Worm (Caenorhabditis elegans) whole organism, L1 larva: ENCODE data around the gene T20D3.14.

Source experiments
- C04F5.9 ChIP-seq: sonication (generic microtip); optimal IDR thresholded peaks from 2 replicates; lab custom pipeline; 2016; ENCODE audit warnings: missing genetic modification characterization, missing compliant biosample characterization
- C34B4.2 ChIP-seq: sonication (generic microtip); optimal IDR thresholded peaks from 2 replicates; lab custom pipeline; 2017; ENCODE audit warnings: mild to moderate bottlenecking, missing genetic modification characterization, missing compliant biosample characterization
- Y116A8C.19 ChIP-seq: sonication (generic microtip); optimal IDR thresholded peaks from 2 replicates; lab custom pipeline; 2016; ENCODE audit warnings: missing compliant biosample characterization, missing genetic modification characterization, borderline replicate concordance
- alr-1 ChIP-seq: fragments of 200-800 bp; sonication (Bioruptor generic); optimal IDR thresholded peaks from 2 replicates; lab custom pipeline; 2018; ENCODE audit warnings: borderline replicate concordance, mild to moderate bottlenecking, missing genetic modification characterization, missing compliant biosample characterization
- aly-2 ChIP-seq: fragments of 150-350 bp; optimal IDR thresholded peaks from 2 replicates; lab custom pipeline; 2014; ENCODE audit warnings: missing biosample characterization, missing genetic modification characterization
- ama-1 ChIP-seq: fragments of 150-350 bp; optimal IDR thresholded peaks from 2 replicates; lab custom pipeline; 2014
- blmp-1 ChIP-seq: fragments of 150-350 bp; optimal IDR thresholded peaks from 2 replicates; lab custom pipeline; 2014; ENCODE audit warnings: missing biosample characterization, missing genetic modification characterization
- ceh-63 ChIP-seq: fragments of 200-800 bp; sonication (Bioruptor generic); optimal IDR thresholded peaks from 2 replicates; lab custom pipeline; 2018; ENCODE audit warnings: mild to moderate bottlenecking, missing genetic modification characterization, missing compliant biosample characterization
- ceh-82 ChIP-seq, 3 experiments: fragments of 150-350 bp in 1 of 3; sonication (generic microtip) in 2 of 3; optimal IDR thresholded peaks; 2 replicates each; lab custom pipeline; 2014 to 2017; ENCODE audit warnings: missing biosample characterization in 3 of 3, missing genetic modification characterization in 3 of 3
- ceh-90 ChIP-seq: sonication (generic microtip); optimal IDR thresholded peaks from 2 replicates; lab custom pipeline; 2016; ENCODE audit warnings: missing genetic modification characterization, missing compliant biosample characterization
- ces-1 ChIP-seq: fragments of 150-350 bp; optimal IDR thresholded peaks from 2 replicates; lab custom pipeline; 2014; ENCODE audit warnings: missing biosample characterization, missing genetic modification reagents, missing genetic modification characterization
- dsc-1 ChIP-seq: sonication (generic microtip); optimal IDR thresholded peaks from 2 replicates; lab custom pipeline; 2016; ENCODE audit warnings: mild to moderate bottlenecking, missing genetic modification characterization, missing compliant biosample characterization
- efl-1 ChIP-seq, 4 experiments: fragments of 150-350 bp; optimal IDR thresholded peaks in 3 of 4; peaks in 1 of 4; 1 replicate in 1 of 4; 2 replicates in 3 of 4; lab custom pipeline; 2014; ENCODE audit warnings: missing biosample characterization in 2 of 4, missing genetic modification characterization in 2 of 4, missing genetic modification reagents in 2 of 4
- egl-13 ChIP-seq: sonication (generic microtip); optimal IDR thresholded peaks from 2 replicates; lab custom pipeline; 2016; ENCODE audit warnings: missing genotype, missing genetic modification reagents, missing genetic modification characterization, missing compliant biosample characterization
- elt-2 ChIP-seq: sonication (generic microtip); optimal IDR thresholded peaks from 2 replicates; lab custom pipeline; 2016; ENCODE audit warnings: missing genetic modification characterization, mild to moderate bottlenecking, inconsistent platforms, missing compliant biosample characterization, missing genetic modification reagents
- elt-3 ChIP-seq, 6 experiments: fragments of 150-350 bp in 1 of 6; sonication (generic microtip); optimal IDR thresholded peaks; 2 replicates each; lab custom pipeline; 2017 to 2018; ENCODE audit warnings: missing biosample characterization in 6 of 6, missing genetic modification characterization in 6 of 6, inconsistent platforms in 1 of 6
- ets-5 ChIP-seq: fragments of 200-800 bp; sonication (Bioruptor generic); IDR thresholded peaks from 2 replicates; pipeline ENCODE4 v1.3.6; 2022; ENCODE audit warnings: missing genetic modification characterization, missing compliant biosample characterization
- fkh-10 ChIP-seq: sonication (generic microtip); optimal IDR thresholded peaks from 2 replicates; lab custom pipeline; 2017; ENCODE audit warnings: missing biosample characterization, missing genetic modification reagents, missing genetic modification characterization
- fkh-8 ChIP-seq: sonication (generic microtip); optimal IDR thresholded peaks from 2 replicates; lab custom pipeline; 2016; ENCODE audit warnings: mild to moderate bottlenecking, missing genetic modification characterization, missing compliant biosample characterization
- fos-1 ChIP-seq: fragments of 150-350 bp; optimal IDR thresholded peaks from 2 replicates; lab custom pipeline; 2014; ENCODE audit warnings: missing biosample characterization, missing genetic modification characterization
- grh-1 ChIP-seq: fragments of 200-800 bp; sonication (Bioruptor generic); IDR thresholded peaks from 2 replicates; pipeline ENCODE4 v1.3.6; 2022; ENCODE audit warnings: missing genetic modification reagents, missing genetic modification characterization, missing compliant biosample characterization
- hpl-2 ChIP-seq: fragments of 150-350 bp; optimal IDR thresholded peaks from 2 replicates; lab custom pipeline; 2014; ENCODE audit warnings: missing biosample characterization, missing genetic modification reagents, missing genetic modification characterization
- isw-1 ChIP-seq: fragments of 200-800 bp; sonication (Bioruptor generic); IDR thresholded peaks from 2 replicates; pipeline ENCODE4 v1.3.6; 2022; ENCODE audit warnings: missing genetic modification characterization, missing compliant biosample characterization
- jun-1 ChIP-seq: fragments of 150-350 bp; optimal IDR thresholded peaks from 2 replicates; lab custom pipeline; 2014; ENCODE audit warnings: missing biosample characterization, missing genetic modification reagents, missing genetic modification characterization
- lin-13 ChIP-seq: fragments of 150-350 bp; optimal IDR thresholded peaks from 2 replicates; lab custom pipeline; 2014; ENCODE audit warnings: missing biosample characterization, missing genetic modification reagents, missing genetic modification characterization
- lir-3 ChIP-seq: sonication (generic microtip); optimal IDR thresholded peaks from 2 replicates; lab custom pipeline; 2016; ENCODE audit warnings: mild to moderate bottlenecking, missing genetic modification characterization, moderate library complexity, missing compliant biosample characterization; ENCODE audit not compliant: poor library complexity
- mdl-1 ChIP-seq, 2 experiments: fragments of 150-350 bp; optimal IDR thresholded peaks; 2 replicates each; lab custom pipeline; 2014 to 2017; ENCODE audit warnings: missing biosample characterization in 2 of 2, missing genetic modification characterization in 2 of 2, inconsistent platforms in 1 of 2
- nhr-12 ChIP-seq: sonication (generic microtip); optimal IDR thresholded peaks from 2 replicates; lab custom pipeline; 2017; ENCODE audit warnings: missing biosample characterization, missing genetic modification characterization
- nhr-19 ChIP-seq: fragments of 200-800 bp; sonication (Bioruptor generic); conservative IDR thresholded peaks from 2 replicates; pipeline ENCODE4 v1.3.6; 2022; ENCODE audit warnings: missing genetic modification characterization, missing compliant biosample characterization
- nhr-20 ChIP-seq: sonication (generic microtip); optimal IDR thresholded peaks from 2 replicates; lab custom pipeline; 2016; ENCODE audit warnings: mild to moderate bottlenecking, missing genetic modification characterization, missing compliant biosample characterization
- nhr-237 ChIP-seq: fragments of 150-350 bp; optimal IDR thresholded peaks from 2 replicates; lab custom pipeline; 2014; ENCODE audit warnings: missing biosample characterization, missing genetic modification characterization
- nhr-47 ChIP-seq: sonication (generic microtip); optimal IDR thresholded peaks from 2 replicates; lab custom pipeline; 2016; ENCODE audit warnings: mild to moderate bottlenecking, missing genetic modification characterization, moderate library complexity, missing compliant biosample characterization
- nhr-84 ChIP-seq: sonication (generic microtip); optimal IDR thresholded peaks from 2 replicates; lab custom pipeline; 2017; ENCODE audit warnings: missing biosample characterization, missing genetic modification characterization
- nhr-90 ChIP-seq: sonication (generic microtip); optimal IDR thresholded peaks from 2 replicates; lab custom pipeline; 2016; ENCODE audit warnings: mild to moderate bottlenecking, missing genetic modification characterization, missing compliant biosample characterization; ENCODE audit not compliant: poor library complexity
- pax-3 ChIP-seq: fragments of 200-800 bp; sonication (Bioruptor generic); optimal IDR thresholded peaks from 2 replicates; lab custom pipeline; 2018; ENCODE audit warnings: mild to moderate bottlenecking, missing genetic modification characterization, moderate library complexity, missing compliant biosample characterization
- pqm-1 ChIP-seq: sonication (generic microtip); optimal IDR thresholded peaks from 3 replicates; lab custom pipeline; 2017; ENCODE audit warnings: missing biosample characterization, missing genetic modification characterization
- rnt-1 ChIP-seq: sonication (generic microtip); optimal IDR thresholded peaks from 2 replicates; lab custom pipeline; 2016; ENCODE audit warnings: mild to moderate bottlenecking, missing genetic modification characterization, moderate library complexity, missing compliant biosample characterization
- skn-1 ChIP-seq: fragments of 150-350 bp; optimal IDR thresholded peaks from 2 replicates; lab custom pipeline; 2014; ENCODE audit warnings: missing biosample characterization, missing genetic modification characterization
- sox-4 ChIP-seq: sonication (generic microtip); optimal IDR thresholded peaks from 2 replicates; lab custom pipeline; 2016; ENCODE audit warnings: missing genetic modification characterization, missing compliant biosample characterization
- sup-37 ChIP-seq: fragments of 200-800 bp; sonication (Bioruptor generic); optimal IDR thresholded peaks from 2 replicates; lab custom pipeline; 2018; ENCODE audit warnings: mild to moderate bottlenecking, missing genetic modification characterization, missing compliant biosample characterization
- unc-30 ChIP-seq: sonication (generic microtip); optimal IDR thresholded peaks from 2 replicates; lab custom pipeline; 2017; ENCODE audit warnings: missing biosample characterization, missing genetic modification characterization
- unc-62 ChIP-seq: fragments of 150-350 bp; optimal IDR thresholded peaks from 2 replicates; lab custom pipeline; 2014; ENCODE audit warnings: missing biosample characterization, missing genetic modification reagents, missing genetic modification characterization
- zag-1 ChIP-seq: fragments of 150-350 bp; optimal IDR thresholded peaks from 2 replicates; lab custom pipeline; 2014; ENCODE audit warnings: missing biosample characterization, missing genetic modification characterization

The T20D3.14 gene

DNA sequence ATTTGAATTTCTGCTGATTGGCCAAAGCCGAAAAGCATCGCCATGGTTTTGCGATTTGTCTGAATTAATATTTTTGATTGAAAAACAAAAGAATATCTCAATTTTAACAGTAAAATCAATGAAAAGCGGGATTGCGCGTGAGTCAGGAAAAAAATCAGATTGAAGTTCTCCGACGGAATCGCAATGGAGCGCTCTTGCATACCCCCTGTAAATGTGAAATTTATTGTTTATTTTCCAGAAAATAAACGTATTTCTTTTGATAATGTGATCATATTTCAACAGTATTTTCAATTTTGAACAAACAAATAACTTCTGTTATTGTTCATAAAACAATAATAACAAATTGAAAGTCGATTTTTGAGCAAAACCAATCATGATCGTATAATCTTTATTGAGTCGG, 5.9 kb upstream of the T20D3.14 start, which contains the start of gene vps-26 (continued):
- TF ChIP-seq fkh-8 (no peak), elt-3 (tag; optimal IDR thresholded peaks at IDR 0.05; lab: Kevin White, UChicago) (no peak), fos-1 (tag; lab: Kevin White, UChicago) (no peak), ets-5 (GFP tag; lab: Robert Waterston, UW) (no peak), mdl-1 (tag; optimal IDR thresholded peaks at IDR 0.05; lab: Kevin White, UChicago) (peak in 1 of 2 experiments; percentile 7), ces-1 (GFP tag; lab: Kevin White, UChicago) (no peak), sox-4 (tag; lab: Kevin White, UChicago) (no peak), nhr-84 (no peak), sup-37 (GFP tag; lab: Kevin White, UChicago) (no peak), unc-62 (GFP tag; lab: Kevin White, UChicago) (no peak), fkh-10 (GFP tag; lab: Kevin White, UChicago) (no peak), unc-30 (tag; lab: Kevin White, UChicago) (no peak), nhr-237 (tag; lab: Kevin White, UChicago) (no peak)

DNA sequence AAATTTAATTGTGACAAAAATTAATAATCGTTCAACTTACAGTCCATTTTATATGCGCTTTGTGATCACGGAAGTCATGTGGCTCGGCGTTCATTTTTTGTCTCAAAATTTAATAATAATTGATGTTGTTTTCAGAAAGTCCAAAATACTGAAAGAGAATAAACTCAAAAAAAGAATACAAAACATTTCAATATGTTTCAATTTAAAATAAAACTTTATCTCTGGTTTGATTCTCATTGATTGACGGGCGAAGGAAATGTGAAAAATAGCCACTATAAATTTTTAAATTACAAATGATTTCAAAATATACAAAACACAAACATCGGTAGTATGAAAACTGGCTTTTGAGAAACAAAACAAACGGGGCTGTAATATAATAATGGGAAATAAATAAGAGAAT, 3.5 kb upstream of the T20D3.14 start, which contains the start of gene T20D3.6:
T20D3.6 (minus strand) TSS at position 101 of the 400 bp plus-strand sequence.
- TF ChIP-seq hpl-2 (GFP tag; lab: Kevin White, UChicago) (no peak), alr-1 (tag; lab: Kevin White, UChicago) (no peak), blmp-1 (tag; lab: Kevin White, UChicago) (no peak), isw-1 (no peak), nhr-19 (no peak), nhr-20 (tag; lab: Kevin White, UChicago) (no peak), nhr-47 (no peak), nhr-237 (tag; lab: Kevin White, UChicago) (no peak), ama-1 (no peak), lin-13 (no peak), lir-3 (tag; lab: Kevin White, UChicago) (no peak), ceh-63 (no peak)

DNA sequence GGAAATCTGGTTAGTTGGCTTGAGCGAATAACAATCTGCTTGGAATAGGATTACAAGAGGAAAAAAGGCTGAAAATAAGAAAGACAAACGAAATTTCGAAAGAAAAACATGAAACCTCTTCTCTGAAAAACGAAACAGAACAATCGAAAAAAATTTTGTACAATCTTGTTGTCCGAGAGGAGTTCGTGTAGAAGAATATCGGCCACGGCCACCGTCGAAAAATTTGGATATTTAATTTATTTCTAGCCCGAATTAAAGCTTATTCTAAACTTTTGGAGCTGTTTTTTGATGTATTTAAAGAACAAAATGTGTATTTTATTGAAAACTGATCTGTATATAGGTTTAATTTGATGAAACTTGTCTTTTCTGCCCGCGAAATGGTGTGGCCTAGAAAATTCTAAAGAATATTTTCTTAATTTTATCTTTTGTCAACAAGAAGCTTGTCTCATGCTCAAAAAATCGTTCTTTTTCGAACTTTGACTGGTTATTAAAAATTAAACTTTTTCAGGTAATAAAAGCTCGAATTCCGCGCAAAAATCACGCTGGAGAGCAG, 905 bp upstream of the T20D3.14 start, which contains the start of gene T20D3.5:
T20D3.5 (plus strand) TSS at position 503 of the 553 bp plus-strand sequence.
- no peak for TF ChIP-seq ceh-90 (tag; lab: Kevin White, UChicago)
- no peak for TF ChIP-seq egl-13 (tag; lab: Kevin White, UChicago)
- no peak for TF ChIP-seq pqm-1 (tag; lab: Kevin White, UChicago)
- TF ChIP-seq rnt-1, result peak; percentile 13

DNA sequence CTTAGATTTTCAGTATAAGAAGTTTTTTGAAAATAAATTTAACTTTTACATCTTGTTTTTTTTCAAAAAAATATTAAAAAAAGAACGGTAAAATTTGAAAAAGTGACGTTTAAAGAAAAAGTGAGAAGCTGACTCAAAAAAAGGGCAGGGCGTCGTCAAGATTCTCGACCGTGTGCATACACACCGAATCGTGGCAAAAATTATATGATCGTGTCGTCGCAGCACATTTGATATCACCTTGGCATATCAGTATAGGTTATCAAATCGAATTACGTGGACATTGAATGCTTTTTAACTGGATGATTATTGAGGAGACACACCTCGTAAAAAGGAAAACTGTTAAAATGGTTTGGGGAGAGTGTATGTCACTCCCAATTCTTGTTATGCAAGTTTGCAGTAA, 2.7 kb downstream of the T20D3.14 start:
- TF ChIP-seq hpl-2 (GFP tag; lab: Kevin White, UChicago) (no peak), ceh-82 (tag; optimal IDR thresholded peaks at IDR 0.05; lab: Kevin White, UChicago) (no peak), C04F5.9 (tag; lab: Kevin White, UChicago) (no peak), mdl-1 (tag; optimal IDR thresholded peaks at IDR 0.05; lab: Kevin White, UChicago) (no peak), ama-1 (peak; percentile 45), nhr-90 (tag; lab: Kevin White, UChicago) (peak; percentile 5), pax-3 (tag; lab: Kevin White, UChicago) (no peak), grh-1 (GFP tag; lab: Robert Waterston, UW) (no peak), zag-1 (tag; lab: Kevin White, UChicago) (no peak), jun-1 (tag; lab: Kevin White, UChicago) (no peak), ceh-90 (tag; lab: Kevin White, UChicago) (no peak), nhr-237 (tag; lab: Kevin White, UChicago) (no peak), C34B4.2 (tag; lab: Kevin White, UChicago) (no peak), nhr-12 (no peak), lin-13 (no peak), unc-62 (GFP tag; lab: Kevin White, UChicago) (no peak), aly-2 (tag; lab: Kevin White, UChicago) (no peak), skn-1 (tag; lab: Kevin White, UChicago) (no peak), efl-1 (optimal IDR thresholded peaks at IDR 0.05; lab: Kevin White, UChicago) (no peak), efl-1 (GFP tag; optimal IDR thresholded peaks at IDR 0.05 in 1 of 2; lab: Kevin White, UChicago) (peak in 1 of 2 experiments; percentile 41), dsc-1 (tag; lab: Kevin White, UChicago) (no peak), pqm-1 (tag; lab: Kevin White, UChicago) (no peak), Y116A8C.19 (no peak), elt-2 (tag; lab: Kevin White, UChicago) (peak; percentile 47), rnt-1 (no peak)
- TF ChIP-seq, all 84 proteins: peak for 4
